Worm (Caenorhabditis elegans) whole organism, L1 larva: ENCODE measurements around the gene ZK84.4.
A peak's percentile ranks its signal among the peaks of the same experiment; 100 is the strongest.

Source experiments
- C04F5.9 ChIP-seq: sonication (generic microtip); optimal IDR thresholded peaks from 2 replicates; lab custom pipeline; 2016; ENCODE audit warnings: missing genetic modification characterization, missing compliant biosample characterization
- C16A3.4 ChIP-seq: fragments of 150-350 bp; optimal IDR thresholded peaks from 2 replicates; lab custom pipeline; 2014; ENCODE audit warnings: missing biosample characterization, missing genetic modification characterization
- F16B12.6 ChIP-seq: fragments of 150-350 bp; optimal IDR thresholded peaks from 2 replicates; lab custom pipeline; 2014; ENCODE audit warnings: missing biosample characterization, missing genetic modification characterization
- Y116A8C.19 ChIP-seq: sonication (generic microtip); optimal IDR thresholded peaks from 2 replicates; lab custom pipeline; 2016; ENCODE audit warnings: missing compliant biosample characterization, missing genetic modification characterization, borderline replicate concordance
- alr-1 ChIP-seq: fragments of 200-800 bp; sonication (Bioruptor generic); optimal IDR thresholded peaks from 2 replicates; lab custom pipeline; 2018; ENCODE audit warnings: borderline replicate concordance, mild to moderate bottlenecking, missing genetic modification characterization, missing compliant biosample characterization
- ceh-8 ChIP-seq: fragments of 200-800 bp; sonication (Bioruptor generic); optimal IDR thresholded peaks from 2 replicates; lab custom pipeline; 2018; ENCODE audit warnings: mild to moderate bottlenecking, missing genetic modification characterization, moderate library complexity, missing compliant biosample characterization
- ceh-88 ChIP-seq: fragments of 200-800 bp; sonication (Bioruptor generic); IDR thresholded peaks from 2 replicates; pipeline ENCODE4 v1.3.6; 2022; ENCODE audit warnings: missing genetic modification characterization, missing compliant biosample characterization
- ces-1 ChIP-seq: fragments of 150-350 bp; optimal IDR thresholded peaks from 2 replicates; lab custom pipeline; 2014; ENCODE audit warnings: missing biosample characterization, missing genetic modification reagents, missing genetic modification characterization
- dpl-1 ChIP-seq, 3 experiments: fragments of 150-350 bp in 2 of 3; sonication (generic microtip) in 1 of 3; optimal IDR thresholded peaks; 2 replicates each; lab custom pipeline; 2014 to 2017; ENCODE audit warnings: missing biosample characterization in 3 of 3, missing genetic modification characterization in 3 of 3, missing genetic modification reagents in 3 of 3
- dsc-1 ChIP-seq: sonication (generic microtip); optimal IDR thresholded peaks from 2 replicates; lab custom pipeline; 2016; ENCODE audit warnings: mild to moderate bottlenecking, missing genetic modification characterization, missing compliant biosample characterization
- efl-1 ChIP-seq, 4 experiments: fragments of 150-350 bp; optimal IDR thresholded peaks in 3 of 4; peaks in 1 of 4; 1 replicate in 1 of 4; 2 replicates in 3 of 4; lab custom pipeline; 2014; ENCODE audit warnings: missing biosample characterization in 2 of 4, missing genetic modification characterization in 2 of 4, missing genetic modification reagents in 2 of 4
- efl-3 ChIP-seq: fragments of 200-800 bp; sonication (Bioruptor generic); optimal IDR thresholded peaks from 2 replicates; lab custom pipeline; 2018; ENCODE audit warnings: mild to moderate bottlenecking, missing genetic modification characterization, missing compliant biosample characterization
- egl-27 ChIP-seq, 2 experiments: fragments of 150-350 bp in 1 of 2; sonication (generic microtip); optimal IDR thresholded peaks; 3 replicates each; lab custom pipeline; 2017 to 2018; ENCODE audit warnings: missing biosample characterization in 2 of 2, missing genetic modification characterization in 2 of 2, missing genetic modification reagents in 2 of 2
- elt-2 ChIP-seq: sonication (generic microtip); optimal IDR thresholded peaks from 2 replicates; lab custom pipeline; 2016; ENCODE audit warnings: missing genetic modification characterization, mild to moderate bottlenecking, inconsistent platforms, missing compliant biosample characterization, missing genetic modification reagents
- fkh-10 ChIP-seq: sonication (generic microtip); optimal IDR thresholded peaks from 2 replicates; lab custom pipeline; 2017; ENCODE audit warnings: missing biosample characterization, missing genetic modification reagents, missing genetic modification characterization
- hlh-17 ChIP-seq: fragments of 200-800 bp; sonication (Bioruptor generic); optimal IDR thresholded peaks from 2 replicates; lab custom pipeline; 2018; ENCODE audit warnings: missing genetic modification characterization, mild to moderate bottlenecking, missing compliant biosample characterization, moderate library complexity, borderline replicate concordance
- hlh-4 ChIP-seq: sonication (generic microtip); optimal IDR thresholded peaks from 2 replicates; lab custom pipeline; 2016; ENCODE audit warnings: mild to moderate bottlenecking, missing genetic modification characterization, missing compliant biosample characterization
- hpl-2 ChIP-seq: fragments of 150-350 bp; optimal IDR thresholded peaks from 2 replicates; lab custom pipeline; 2014; ENCODE audit warnings: missing biosample characterization, missing genetic modification reagents, missing genetic modification characterization
- irx-1 ChIP-seq: sonication (generic microtip); optimal IDR thresholded peaks from 2 replicates; lab custom pipeline; 2016; ENCODE audit warnings: missing genetic modification characterization, missing compliant biosample characterization
- jun-1 ChIP-seq: fragments of 150-350 bp; optimal IDR thresholded peaks from 2 replicates; lab custom pipeline; 2014; ENCODE audit warnings: missing biosample characterization, missing genetic modification reagents, missing genetic modification characterization
- lin-14 ChIP-seq: fragments of 200-800 bp; sonication (Bioruptor generic); optimal IDR thresholded peaks from 2 replicates; lab custom pipeline; 2018; ENCODE audit warnings: mild to moderate bottlenecking, missing genetic modification characterization, moderate library complexity, missing compliant biosample characterization
- lin-15B ChIP-seq: fragments of 150-350 bp; sonication (generic microtip); optimal IDR thresholded peaks from 3 replicates; lab custom pipeline; 2014; ENCODE audit warnings: missing biosample characterization, missing genetic modification characterization
- lin-39 ChIP-seq: fragments of 150-350 bp; optimal IDR thresholded peaks from 2 replicates; lab custom pipeline; 2014; ENCODE audit warnings: missing biosample characterization, missing genetic modification reagents, missing genetic modification characterization
- lir-3 ChIP-seq: sonication (generic microtip); optimal IDR thresholded peaks from 2 replicates; lab custom pipeline; 2016; ENCODE audit warnings: mild to moderate bottlenecking, missing genetic modification characterization, moderate library complexity, missing compliant biosample characterization; ENCODE audit not compliant: poor library complexity
- lsy-2 ChIP-seq, 2 experiments: fragments of 150-350 bp; optimal IDR thresholded peaks; 2 replicates each; lab custom pipeline; 2014; ENCODE audit warnings: missing biosample characterization in 2 of 2, missing genetic modification characterization in 2 of 2
- mab-9 ChIP-seq: fragments of 200-800 bp; sonication (Bioruptor generic); IDR thresholded peaks from 2 replicates; pipeline ENCODE4 v1.3.6; 2022; ENCODE audit warnings: missing genetic modification reagents, missing genetic modification characterization, missing compliant biosample characterization
- mdl-1 ChIP-seq, 2 experiments: fragments of 150-350 bp; optimal IDR thresholded peaks; 2 replicates each; lab custom pipeline; 2014 to 2017; ENCODE audit warnings: missing biosample characterization in 2 of 2, missing genetic modification characterization in 2 of 2, inconsistent platforms in 1 of 2
- mef-2 ChIP-seq: fragments of 150-350 bp; optimal IDR thresholded peaks from 2 replicates; lab custom pipeline; 2014; ENCODE audit warnings: missing biosample characterization, missing genetic modification characterization
- nhr-11 ChIP-seq: fragments of 150-350 bp; optimal IDR thresholded peaks from 2 replicates; lab custom pipeline; 2014; ENCODE audit warnings: missing biosample characterization, missing genetic modification characterization
- nhr-19 ChIP-seq: fragments of 200-800 bp; sonication (Bioruptor generic); conservative IDR thresholded peaks from 2 replicates; pipeline ENCODE4 v1.3.6; 2022; ENCODE audit warnings: missing genetic modification characterization, missing compliant biosample characterization
- nhr-20 ChIP-seq: sonication (generic microtip); optimal IDR thresholded peaks from 2 replicates; lab custom pipeline; 2016; ENCODE audit warnings: mild to moderate bottlenecking, missing genetic modification characterization, missing compliant biosample characterization
- nhr-47 ChIP-seq: sonication (generic microtip); optimal IDR thresholded peaks from 2 replicates; lab custom pipeline; 2016; ENCODE audit warnings: mild to moderate bottlenecking, missing genetic modification characterization, moderate library complexity, missing compliant biosample characterization
- nhr-71 ChIP-seq: sonication (generic microtip); optimal IDR thresholded peaks from 2 replicates; lab custom pipeline; 2016; ENCODE audit warnings: mild to moderate bottlenecking, missing genetic modification characterization, moderate library complexity, missing compliant biosample characterization
- nhr-77 ChIP-seq: fragments of 150-350 bp; optimal IDR thresholded peaks from 2 replicates; lab custom pipeline; 2014; ENCODE audit warnings: missing biosample characterization, missing genetic modification characterization
- pax-3 ChIP-seq: fragments of 200-800 bp; sonication (Bioruptor generic); optimal IDR thresholded peaks from 2 replicates; lab custom pipeline; 2018; ENCODE audit warnings: mild to moderate bottlenecking, missing genetic modification characterization, moderate library complexity, missing compliant biosample characterization
- rnt-1 ChIP-seq: sonication (generic microtip); optimal IDR thresholded peaks from 2 replicates; lab custom pipeline; 2016; ENCODE audit warnings: mild to moderate bottlenecking, missing genetic modification characterization, moderate library complexity, missing compliant biosample characterization
- skn-1 ChIP-seq: fragments of 150-350 bp; optimal IDR thresholded peaks from 2 replicates; lab custom pipeline; 2014; ENCODE audit warnings: missing biosample characterization, missing genetic modification characterization
- snpc-4 ChIP-seq: fragments of 150-350 bp; optimal IDR thresholded peaks from 2 replicates; lab custom pipeline; 2014; ENCODE audit warnings: missing biosample characterization, missing genetic modification characterization
- snu-23 ChIP-seq: sonication (generic microtip); optimal IDR thresholded peaks from 2 replicates; lab custom pipeline; 2016; ENCODE audit warnings: missing genetic modification characterization, missing compliant biosample characterization
- swsn-7 ChIP-seq: sonication (generic microtip); optimal IDR thresholded peaks from 2 replicates; lab custom pipeline; 2016; ENCODE audit warnings: missing genetic modification characterization, missing compliant biosample characterization
- tbx-2 ChIP-seq: sonication (generic microtip); optimal IDR thresholded peaks from 2 replicates; lab custom pipeline; 2016; ENCODE audit warnings: missing genetic modification characterization, missing compliant biosample characterization
- tlp-1 ChIP-seq: fragments of 150-350 bp; optimal IDR thresholded peaks from 2 replicates; lab custom pipeline; 2014; ENCODE audit warnings: missing biosample characterization, missing genetic modification characterization
- unc-130 ChIP-seq: fragments of 150-350 bp; optimal IDR thresholded peaks from 2 replicates; lab custom pipeline; 2017; ENCODE audit warnings: missing biosample characterization, missing genetic modification characterization, inconsistent platforms
- unc-62 ChIP-seq: fragments of 150-350 bp; optimal IDR thresholded peaks from 2 replicates; lab custom pipeline; 2014; ENCODE audit warnings: missing biosample characterization, missing genetic modification reagents, missing genetic modification characterization
- vab-15 ChIP-seq: sonication (generic microtip); optimal IDR thresholded peaks from 2 replicates; lab custom pipeline; 2017; ENCODE audit warnings: missing genotype, mild to moderate bottlenecking, missing genetic modification characterization, missing compliant biosample characterization
- ztf-11 ChIP-seq, 2 experiments: sonication (generic microtip); optimal IDR thresholded peaks; 2 replicates each; lab custom pipeline; 2016 to 2017; ENCODE audit warnings: missing genetic modification characterization in 2 of 2, missing biosample characterization in 1 of 2, missing compliant biosample characterization in 1 of 2

Gene ZK84.4

ce11 chrII:6031106-6031505 lies 22.3 kb upstream of the ZK84.4 start, which contains the start of gene frpr-16:
Gene frpr-16 (minus strand): TSS chrII:6031206.
- TF ChIP-seq egl-27 (tag; optimal IDR thresholded peaks at IDR 0.05; lab: Kevin White, UChicago) = no peak
- TF ChIP-seq, all 84 proteins: peak for 0

ce11 chrII:6028594-6029141 lies 19.9 kb upstream of the ZK84.4 start:
- TF ChIP-seq dpl-1 (GFP tag; optimal IDR thresholded peaks at IDR 0.05; lab: Kevin White, UChicago) = no peak
- TF ChIP-seq Y116A8C.19 (tag; lab: Kevin White, UChicago) = no peak
- no peak for TF ChIP-seq nhr-77
- peak; percentile 86 for TF ChIP-seq lin-14 (GFP tag; lab: Kevin White, UChicago)
- TF ChIP-seq nhr-20 (tag; lab: Kevin White, UChicago) = peak; percentile 31
- no peak for TF ChIP-seq nhr-11 (tag; lab: Kevin White, UChicago)
- TF ChIP-seq swsn-7 (tag; lab: Kevin White, UChicago) = peak; percentile 12
- TF ChIP-seq rnt-1 (tag; lab: Kevin White, UChicago) = peak; percentile 66
- TF ChIP-seq unc-130 (tag; lab: Kevin White, UChicago) = peak; percentile 7
- TF ChIP-seq ztf-11 (tag; optimal IDR thresholded peaks at IDR 0.05; lab: Kevin White, UChicago) = no peak
- no peak for TF ChIP-seq ceh-88 (GFP tag; lab: Robert Waterston, UW)
- TF ChIP-seq C16A3.4 (tag; lab: Kevin White, UChicago) = no peak
- peak; percentile 75 for TF ChIP-seq dsc-1
- TF ChIP-seq skn-1 = no peak
- TF ChIP-seq hlh-17 = no peak
- TF ChIP-seq mab-9 = no peak
- no peak for TF ChIP-seq tlp-1 (tag; lab: Kevin White, UChicago)
- TF ChIP-seq irx-1 (tag; lab: Kevin White, UChicago) = no peak
- peak; percentile 46 for TF ChIP-seq snu-23 (GFP tag; lab: Kevin White, UChicago)
- peak; percentile 3 for TF ChIP-seq nhr-47
- TF ChIP-seq lir-3 (tag; lab: Kevin White, UChicago) = no peak
- TF ChIP-seq vab-15 (tag; lab: Kevin White, UChicago) = no peak
- TF ChIP-seq efl-1 (optimal IDR thresholded peaks at IDR 0.05; lab: Kevin White, UChicago) = peak; percentile 12 to 20
- peak in 1 of 2 experiments; percentile 84 for TF ChIP-seq efl-1 (GFP tag; optimal IDR thresholded peaks at IDR 0.05 in 1 of 2; lab: Kevin White, UChicago)
- TF ChIP-seq pax-3 = no peak
- TF ChIP-seq mdl-1 (tag; optimal IDR thresholded peaks at IDR 0.05; lab: Kevin White, UChicago) = peak in 1 of 2 experiments; percentile 32
- peak; percentile 3 to 51 for TF ChIP-seq lsy-2 (tag; optimal IDR thresholded peaks at IDR 0.05; lab: Kevin White, UChicago)
- no peak for TF ChIP-seq hlh-4 (tag; lab: Kevin White, UChicago)
- TF ChIP-seq nhr-19 (GFP tag; lab: Robert Waterston, UW) = peak; percentile 38; the same call in 1 of the 2 replicates
- peak; percentile 19 for TF ChIP-seq lin-39 (tag; lab: Kevin White, UChicago)
- peak; percentile 80 for TF ChIP-seq nhr-71 (tag; lab: Kevin White, UChicago)

ce11 chrII:6026646-6027045 lies 17.9 kb upstream of the ZK84.4 start:
- TF ChIP-seq mef-2 (tag; lab: Kevin White, UChicago) (no peak), fkh-10 (GFP tag; lab: Kevin White, UChicago) (no peak), lin-15B (tag; lab: Kevin White, UChicago) (no peak), snpc-4 (tag; lab: Kevin White, UChicago) (no peak), alr-1 (tag; lab: Kevin White, UChicago) (no peak), pax-3 (no peak), tlp-1 (tag; lab: Kevin White, UChicago) (peak; percentile 74), ceh-8 (GFP tag; lab: Kevin White, UChicago) (no peak), elt-2 (peak; percentile 100), nhr-20 (tag; lab: Kevin White, UChicago) (peak; percentile 42), unc-62 (GFP tag; lab: Kevin White, UChicago) (no peak), ztf-11 (tag; optimal IDR thresholded peaks at IDR 0.05; lab: Kevin White, UChicago) (no peak), tbx-2 (no peak), snu-23 (GFP tag; lab: Kevin White, UChicago) (no peak), ces-1 (GFP tag; lab: Kevin White, UChicago) (no peak), efl-3 (no peak), lsy-2 (tag; optimal IDR thresholded peaks at IDR 0.05; lab: Kevin White, UChicago) (peak in 1 of 2 experiments; percentile 36), F16B12.6 (tag; lab: Kevin White, UChicago) (no peak), nhr-11 (tag; lab: Kevin White, UChicago) (no peak), lin-14 (GFP tag; lab: Kevin White, UChicago) (peak; percentile 56), jun-1 (tag; lab: Kevin White, UChicago) (peak; percentile 55), nhr-71 (tag; lab: Kevin White, UChicago) (peak; percentile 56), unc-130 (tag; lab: Kevin White, UChicago) (no peak), C04F5.9 (tag; lab: Kevin White, UChicago) (no peak), ceh-88 (GFP tag; lab: Robert Waterston, UW) (no peak), hpl-2 (no peak)
